Fruit fly (Drosophila melanogaster) whole organism, pupa: ENCODE measurements around the gene dimm.

Source experiments
- CG10348 ChIP-seq: fragments of 200-800 bp; sonication (Bioruptor generic); IDR thresholded peaks from 2 replicates; pipeline ENCODE4 v1.3.6; 2022; ENCODE audit warnings: missing biosample characterization, missing genetic modification characterization
- CG15710 ChIP-seq: fragments of 200-800 bp; sonication (Bioruptor generic); optimal IDR thresholded peaks from 2 replicates; lab custom pipeline; 2018; ENCODE audit warnings: missing biosample characterization, mild to moderate bottlenecking, missing genetic modification characterization, moderate library complexity

dm6 chr2L:21299564-21299963 is 32.0 kb upstream of the dimm start:
- no peak for TF ChIP-seq CG10348 (GFP tag; lab: Robert Waterston, UW)
- no peak for TF ChIP-seq CG15710 (tag; lab: Kevin White, UChicago)
